Fruit fly (Drosophila melanogaster) whole organism, adult: ENCODE data around the gene dwg.

Experiments
- CG11617 ChIP-seq: fragments of 200-800 bp; sonication (Bioruptor generic); optimal IDR thresholded peaks from 2 replicates; lab custom pipeline; 2017; ENCODE audit warnings: mild to moderate bottlenecking, missing biosample characterization, missing genetic modification reagents, missing genetic modification characterization
- CG12768 ChIP-seq: fragments of 200-800 bp; sonication (Bioruptor generic); optimal IDR thresholded peaks from 2 replicates; lab custom pipeline; 2017; ENCODE audit warnings: missing biosample characterization, missing genetic modification characterization, mild to moderate bottlenecking, moderate library complexity, missing genetic modification reagents
- CG7045 ChIP-seq: fragments of 200-800 bp; sonication (Bioruptor generic); optimal IDR thresholded peaks from 2 replicates; lab custom pipeline; 2017; ENCODE audit warnings: missing biosample characterization, mild to moderate bottlenecking, missing genetic modification characterization
- CG7101 ChIP-seq: fragments of 200-800 bp; sonication (Bioruptor generic); optimal IDR thresholded peaks from 2 replicates; lab custom pipeline; 2018; ENCODE audit warnings: missing biosample characterization, mild to moderate bottlenecking, missing genetic modification characterization, moderate library complexity
- Clk ChIP-seq: fragments of 200-800 bp; sonication (Bioruptor generic); optimal IDR thresholded peaks from 2 replicates; lab custom pipeline; 2017; ENCODE audit warnings: missing biosample characterization, missing genetic modification characterization
- Hr96 ChIP-seq: fragments of 200-800 bp; sonication (Bioruptor generic); optimal IDR thresholded peaks from 2 replicates; lab custom pipeline; 2016; ENCODE audit warnings: missing biosample characterization, missing genetic modification characterization
- Mnt ChIP-seq: fragments of 200-800 bp; sonication (Bioruptor generic); optimal IDR thresholded peaks from 2 replicates; lab custom pipeline; 2016; ENCODE audit warnings: missing biosample characterization, mild to moderate bottlenecking, missing genetic modification characterization
- bab1 ChIP-seq: fragments of 200-800 bp; sonication (Bioruptor generic); optimal IDR thresholded peaks from 3 replicates; lab custom pipeline; 2019; ENCODE audit warnings: missing biosample characterization, mild to moderate bottlenecking, missing genetic modification characterization, moderate library complexity
- cic ChIP-seq: fragments of 200-800 bp; sonication (Bioruptor generic); optimal IDR thresholded peaks from 2 replicates; lab custom pipeline; 2017; ENCODE audit warnings: missing biosample characterization, mild to moderate bottlenecking, missing genetic modification characterization, moderate library complexity
- ovo ChIP-seq: fragments of 200-800 bp; sonication (Bioruptor generic); optimal IDR thresholded peaks from 2 replicates; lab custom pipeline; 2016; ENCODE audit warnings: missing biosample characterization, missing genetic modification characterization
- tj ChIP-seq: fragments of 200-800 bp; sonication (Bioruptor generic); optimal IDR thresholded peaks from 3 replicates; lab custom pipeline; 2017; ENCODE audit warnings: missing biosample characterization, mild to moderate bottlenecking, missing genetic modification characterization, moderate library complexity

- peak; percentile 100 for TF ChIP-seq Hr96 (GFP tag; lab: Kevin White, UChicago)
- TF ChIP-seq CG7045 (GFP tag; lab: Kevin White, UChicago): peak; percentile 100
- peak; percentile 100 for TF ChIP-seq CG7101 (tag; lab: Kevin White, UChicago)
- TF ChIP-seq CG12768 (GFP tag; lab: Kevin White, UChicago): peak; percentile 100
- TF ChIP-seq Clk (GFP tag; lab: Kevin White, UChicago): peak; percentile 100
- peak; percentile 99 for TF ChIP-seq tj (GFP tag; lab: Kevin White, UChicago)
- peak; percentile 100 for TF ChIP-seq bab1 (GFP tag; lab: Kevin White, UChicago)
- peak; percentile 100 for TF ChIP-seq ovo (GFP tag; lab: Kevin White, UChicago)
- peak; percentile 100 for TF ChIP-seq CG11617 (GFP tag; lab: Kevin White, UChicago)
- TF ChIP-seq cic (GFP tag; lab: Kevin White, UChicago): peak; percentile 98
- peak; percentile 100 for TF ChIP-seq Mnt (GFP tag; lab: Kevin White, UChicago)
These were observed 23.8 kb upstream of the dwg start, which contains the start of gene Ugalt for dm6 chrX:2703693-2704092.
